Worm (Caenorhabditis elegans) whole organism, young adult: ENCODE measurements around the gene F20D12.7.
"Not testable (repeated sequence)": the region's sequence is repeated elsewhere in the genome, so short reads cannot be mapped to it uniquely, and the experiment has no call there.

Experiments
- C06A6.2 ChIP-seq: fragments of 200-800 bp; sonication (Bioruptor generic); conservative IDR thresholded peaks from 2 replicates; pipeline ENCODE4 v1.3.6; 2022; ENCODE audit warnings: missing genetic modification characterization, missing compliant biosample characterization
- C17E4.6 ChIP-seq: fragments of 200-800 bp; sonication (Bioruptor generic); IDR thresholded peaks from 2 replicates; pipeline ENCODE4 v1.3.6; 2022; ENCODE audit warnings: missing genetic modification reagents, missing genetic modification characterization, missing compliant biosample characterization
- D2030.7 ChIP-seq: fragments of 200-800 bp; sonication (Bioruptor generic); IDR thresholded peaks from 2 replicates; pipeline ENCODE4 v1.3.6; 2022; ENCODE audit warnings: missing genetic modification reagents, missing genetic modification characterization, missing compliant biosample characterization
- F33H1.4 ChIP-seq: fragments of 200-800 bp; sonication (Bioruptor generic); IDR thresholded peaks from 2 replicates; pipeline ENCODE4 v1.3.6; 2022; ENCODE audit warnings: missing genetic modification reagents, missing genetic modification characterization, missing compliant biosample characterization
- F49E8.2 ChIP-seq: sonication (generic microtip); optimal IDR thresholded peaks from 3 replicates; lab custom pipeline; 2017; ENCODE audit warnings: missing genetic modification characterization, mild to moderate bottlenecking, missing compliant biosample characterization, antibody characterized with exemption, moderate library complexity; ENCODE audit not compliant: insufficient read depth
- T26A5.8 ChIP-seq: sonication (generic microtip); optimal IDR thresholded peaks from 2 replicates; lab custom pipeline; 2016; ENCODE audit warnings: missing genetic modification characterization, missing compliant biosample characterization
- Y53G8AR.9 ChIP-seq: fragments of 200-800 bp; sonication (Bioruptor generic); conservative IDR thresholded peaks from 2 replicates; pipeline ENCODE4 v1.3.6; 2022; ENCODE audit warnings: missing genetic modification reagents, missing genetic modification characterization, missing compliant biosample characterization
- Y67H2A.10 ChIP-seq: fragments of 200-800 bp; sonication (Bioruptor generic); conservative IDR thresholded peaks from 2 replicates; pipeline ENCODE4 v1.3.6; 2022; ENCODE audit warnings: missing genetic modification reagents, missing genetic modification characterization, missing compliant biosample characterization
- Y79H2A.3 ChIP-seq: fragments of 200-800 bp; sonication (Bioruptor generic); conservative IDR thresholded peaks from 2 replicates; pipeline ENCODE4 v1.3.6; 2022; ENCODE audit warnings: missing genetic modification reagents, missing genetic modification characterization, missing compliant biosample characterization
- aptf-2 ChIP-seq: fragments of 200-800 bp; sonication (Bioruptor generic); conservative IDR thresholded peaks from 2 replicates; pipeline ENCODE4 v1.3.6; 2022; ENCODE audit warnings: missing genetic modification reagents, missing genetic modification characterization, missing compliant biosample characterization
- athp-1 ChIP-seq: sonication (generic microtip); optimal IDR thresholded peaks from 2 replicates; lab custom pipeline; 2017; ENCODE audit warnings: mild to moderate bottlenecking, missing genetic modification characterization, missing compliant biosample characterization
- attf-3 ChIP-seq: fragments of 200-800 bp; sonication (Bioruptor generic); conservative IDR thresholded peaks from 2 replicates; pipeline ENCODE4 v1.3.6; 2022; ENCODE audit warnings: missing genetic modification reagents, missing genetic modification characterization, missing compliant biosample characterization
- attf-6 ChIP-seq: fragments of 200-800 bp; sonication (Bioruptor generic); IDR thresholded peaks from 2 replicates; pipeline ENCODE4 v1.3.6; 2022; ENCODE audit warnings: missing genetic modification reagents, missing genetic modification characterization, missing compliant biosample characterization
- bed-2 ChIP-seq: fragments of 200-800 bp; sonication (Bioruptor generic); IDR thresholded peaks from 2 replicates; pipeline ENCODE4 v1.3.6; 2022; ENCODE audit warnings: missing genetic modification reagents, missing genetic modification characterization, missing compliant biosample characterization
- ccch-3 ChIP-seq: fragments of 200-800 bp; sonication (Bioruptor generic); optimal IDR thresholded peaks from 2 replicates; lab custom pipeline; 2018; ENCODE audit warnings: mild to moderate bottlenecking, missing genetic modification characterization, missing compliant biosample characterization
- cebp-1 ChIP-seq, 2 experiments: fragments of 200-800 bp in 1 of 2; sonication (Bioruptor generic) in 1 of 2; sonication (generic microtip) in 1 of 2; IDR thresholded peaks in 1 of 2; optimal IDR thresholded peaks in 1 of 2; 2 replicates each; pipeline versions ENCODE4 v1.3.6 to Lab custom; 2017 to 2022; ENCODE audit warnings: missing compliant biosample characterization in 2 of 2, missing genetic modification characterization in 2 of 2, mild to moderate bottlenecking in 1 of 2, missing genetic modification reagents in 1 of 2, moderate library complexity in 1 of 2
- ceh-100 ChIP-seq: fragments of 200-800 bp; sonication (Bioruptor generic); IDR thresholded peaks from 2 replicates; pipeline ENCODE4 v1.3.6; 2022; ENCODE audit warnings: missing genetic modification reagents, missing genetic modification characterization, missing compliant biosample characterization
- ceh-79 ChIP-seq: sonication (generic microtip); optimal IDR thresholded peaks from 2 replicates; lab custom pipeline; 2017; ENCODE audit warnings: mild to moderate bottlenecking, missing genetic modification characterization, missing compliant biosample characterization
- die-1 ChIP-seq: sonication (generic microtip); optimal IDR thresholded peaks from 2 replicates; lab custom pipeline; 2016; ENCODE audit warnings: missing genotype, mild to moderate bottlenecking, missing genetic modification characterization, missing compliant biosample characterization
- dox-1 ChIP-seq: fragments of 200-800 bp; sonication (Bioruptor generic); IDR thresholded peaks from 2 replicates; pipeline ENCODE4 v1.3.6; 2022; ENCODE audit warnings: missing genetic modification reagents, missing genetic modification characterization, missing compliant biosample characterization
- egrh-3 ChIP-seq: fragments of 200-800 bp; sonication (Bioruptor generic); IDR thresholded peaks from 2 replicates; pipeline ENCODE4 v1.3.6; 2022; ENCODE audit warnings: missing genetic modification reagents, missing genetic modification characterization, missing compliant biosample characterization
- ekl-4 ChIP-seq: fragments of 200-800 bp; sonication (Bioruptor generic); IDR thresholded peaks from 2 replicates; pipeline ENCODE4 v1.3.6; 2022; ENCODE audit warnings: missing genetic modification reagents, missing genetic modification characterization, missing compliant biosample characterization
- fkh-3 ChIP-seq: sonication (generic microtip); optimal IDR thresholded peaks from 2 replicates; lab custom pipeline; 2016; ENCODE audit warnings: mild to moderate bottlenecking, missing genetic modification characterization, missing compliant biosample characterization
- hmg-1.2 ChIP-seq: fragments of 200-800 bp; sonication (Bioruptor generic); IDR thresholded peaks from 2 replicates; pipeline ENCODE4 v1.3.6; 2022; ENCODE audit warnings: missing genetic modification reagents, missing genetic modification characterization, missing compliant biosample characterization
- lag-1 ChIP-seq: fragments of 200-800 bp; sonication (Bioruptor generic); IDR thresholded peaks from 2 replicates; pipeline ENCODE4 v1.3.6; 2022; ENCODE audit warnings: missing genetic modification reagents, missing genetic modification characterization, missing compliant biosample characterization
- let-526 ChIP-seq: fragments of 200-800 bp; sonication (Bioruptor generic); IDR thresholded peaks from 2 replicates; pipeline ENCODE4 v1.3.6; 2022; ENCODE audit warnings: missing genetic modification reagents, missing genetic modification characterization, missing compliant biosample characterization
- lin-26 ChIP-seq: fragments of 200-800 bp; sonication (Bioruptor generic); IDR thresholded peaks from 2 replicates; pipeline ENCODE4 v1.3.6; 2022; ENCODE audit warnings: missing genetic modification reagents, missing genetic modification characterization, missing compliant biosample characterization
- lsl-1 ChIP-seq: fragments of 200-800 bp; sonication (Bioruptor generic); optimal IDR thresholded peaks from 2 replicates; lab custom pipeline; 2018; ENCODE audit warnings: mild to moderate bottlenecking, missing genetic modification characterization, moderate library complexity, missing compliant biosample characterization
- madf-6 ChIP-seq: fragments of 200-800 bp; sonication (Bioruptor generic); IDR thresholded peaks from 2 replicates; pipeline ENCODE4 v1.3.6; 2022; ENCODE audit warnings: missing genetic modification reagents, missing genetic modification characterization, missing compliant biosample characterization
- mxl-1 ChIP-seq: sonication (generic microtip); optimal IDR thresholded peaks from 2 replicates; lab custom pipeline; 2016; ENCODE audit warnings: missing genetic modification characterization, missing compliant biosample characterization
- nfyb-1 ChIP-seq: fragments of 200-800 bp; sonication (Bioruptor generic); IDR thresholded peaks from 2 replicates; pipeline ENCODE4 v1.3.6; 2022; ENCODE audit warnings: missing genetic modification reagents, missing genetic modification characterization, missing compliant biosample characterization
- nhr-80 ChIP-seq: sonication (generic microtip); optimal IDR thresholded peaks from 2 replicates; lab custom pipeline; 2016; ENCODE audit warnings: missing genetic modification characterization, missing compliant biosample characterization
- pbrm-1 ChIP-seq: fragments of 200-800 bp; sonication (Bioruptor generic); IDR thresholded peaks from 2 replicates; pipeline ENCODE4 v1.3.6; 2022; ENCODE audit warnings: missing genetic modification reagents, missing genetic modification characterization, missing compliant biosample characterization
- rcor-1 ChIP-seq: fragments of 200-800 bp; sonication (Bioruptor generic); IDR thresholded peaks from 2 replicates; pipeline ENCODE4 v1.3.6; 2022; ENCODE audit warnings: missing genetic modification reagents, missing genetic modification characterization, missing compliant biosample characterization
- rpc-1 ChIP-seq, 2 experiments: fragments of 150-350 bp in 1 of 2; sonication (generic microtip) in 1 of 2; optimal IDR thresholded peaks; 2 replicates each; lab custom pipeline; 2014 to 2018; ENCODE audit warnings: missing biosample characterization in 1 of 2, missing genetic modification characterization in 1 of 2, missing genetic modification reagents in 1 of 2, missing genotype in 1 of 2
- unc-130 ChIP-seq: sonication (generic microtip); optimal IDR thresholded peaks from 2 replicates; lab custom pipeline; 2016; ENCODE audit warnings: missing genetic modification reagents, missing genetic modification characterization, missing compliant biosample characterization
- zfh-2 ChIP-seq: fragments of 200-800 bp; sonication (Bioruptor generic); conservative IDR thresholded peaks from 2 replicates; pipeline ENCODE4 v1.3.6; 2022; ENCODE audit warnings: missing genetic modification reagents, missing genetic modification characterization, missing compliant biosample characterization
- ztf-28 ChIP-seq: fragments of 200-800 bp; sonication (Bioruptor generic); IDR thresholded peaks from 2 replicates; pipeline ENCODE4 v1.3.6; 2022; ENCODE audit warnings: missing genetic modification reagents, missing genetic modification characterization, missing compliant biosample characterization
- ztf-6 ChIP-seq: fragments of 200-800 bp; sonication (Bioruptor generic); IDR thresholded peaks from 2 replicates; pipeline ENCODE4 v1.3.6; 2022; ENCODE audit warnings: missing genetic modification reagents, missing genetic modification characterization, missing compliant biosample characterization

F20D12.7 gene

DNA sequence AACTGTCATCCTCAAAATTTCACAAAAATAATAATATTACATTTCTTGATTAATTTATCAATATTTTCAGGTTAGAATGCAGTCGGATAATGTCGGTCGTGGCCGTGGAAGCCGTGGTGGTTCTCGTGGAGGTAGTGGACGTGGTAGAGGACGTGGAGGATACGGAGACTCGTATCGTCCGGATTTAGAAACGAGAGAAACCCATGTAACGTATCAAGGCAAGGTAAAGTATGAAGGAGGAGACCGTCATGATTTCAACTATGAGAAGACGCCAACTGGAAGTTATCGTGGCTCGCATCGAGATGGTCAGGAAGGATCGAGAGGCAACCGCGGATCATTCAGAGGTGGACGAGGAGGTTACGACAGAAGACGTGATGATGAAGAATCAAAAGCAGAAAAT is 18.8 kb upstream of the F20D12.7 start, which contains the start of gene frpr-10:
Gene frpr-10, plus strand, starts transcription at position 301 of the 400 bp plus-strand sequence.
- TF ChIP-seq zfh-2 (0 out of 2 replicates have a peak, but pooled peaks have one; percentile 20), ekl-4 (GFP tag; lab: Robert Waterston, UW) (no peak)

- TF ChIP-seq Y53G8AR.9 (GFP tag; lab: Robert Waterston, UW) = no peak
- TF ChIP-seq nhr-80 (tag; lab: Kevin White, UChicago) = no peak
- no peak for TF ChIP-seq die-1 (tag; lab: Kevin White, UChicago)
- no peak for TF ChIP-seq ccch-3 (GFP tag; lab: Kevin White, UChicago)
- TF ChIP-seq F49E8.2 (tag; lab: Kevin White, UChicago) = no peak
- TF ChIP-seq rpc-1 (optimal IDR thresholded peaks at IDR 0.05; lab: Kevin White, UChicago) = no peak
- no peak for TF ChIP-seq rpc-1 (tag; optimal IDR thresholded peaks at IDR 0.05; lab: Kevin White, UChicago)
- TF ChIP-seq ceh-79 (tag; lab: Kevin White, UChicago) = no peak
- TF ChIP-seq hmg-1.2 (GFP tag; lab: Robert Waterston, UW) = no peak
Observed at ce11 chrIV:7956643-7957317, 18.0 kb upstream of the F20D12.7 start, which contains the start of gene csr-1. Gene csr-1, plus strand, starts transcription at chrIV:7957267.

DNA sequence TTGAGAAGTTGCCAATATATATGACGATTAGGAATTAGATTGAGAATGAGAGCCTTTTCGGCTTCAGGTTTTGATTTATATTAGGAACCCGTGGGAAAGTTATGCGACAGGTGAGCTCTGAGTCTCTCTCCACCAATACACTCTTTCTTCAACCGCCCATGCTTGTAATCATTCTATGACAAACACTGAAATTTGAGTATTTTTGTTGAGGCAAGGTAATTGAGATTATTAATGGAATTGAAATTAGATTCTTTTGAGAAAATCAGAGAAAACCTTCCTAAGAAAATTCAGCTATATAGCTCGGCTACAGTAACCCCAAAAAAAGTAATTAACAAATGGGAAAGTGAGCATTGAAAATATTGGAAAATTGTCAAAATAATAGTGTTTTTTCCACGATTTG is 17.1 kb upstream of the F20D12.7 start, which contains the start of gene ceh-19:
Gene ceh-19, minus strand, starts transcription at position 101 of the 400 bp plus-strand sequence.
- TF ChIP-seq cebp-1 (GFP tag; IDR thresholded peaks at IDR 0.05; lab: Robert Waterston, UW) (no peak), cebp-1 (tag; optimal IDR thresholded peaks at IDR 0.05; lab: Kevin White, UChicago) (no peak), C17E4.6 (GFP tag; lab: Robert Waterston, UW) (no peak), lag-1 (GFP tag; lab: Robert Waterston, UW) (no peak), Y79H2A.3 (GFP tag; lab: Robert Waterston, UW) (no peak), F33H1.4 (no peak), mxl-1 (tag; lab: Kevin White, UChicago) (no peak), madf-6 (GFP tag; lab: Robert Waterston, UW) (no peak), rpc-1 (optimal IDR thresholded peaks at IDR 0.05; lab: Kevin White, UChicago) (no peak), rpc-1 (tag; optimal IDR thresholded peaks at IDR 0.05; lab: Kevin White, UChicago) (no peak), athp-1 (tag; lab: Kevin White, UChicago) (no peak), ceh-100 (no peak)
- TF ChIP-seq, all 124 proteins: peak for 0

ce11 chrIV:7954006-7954405 is 15.3 kb upstream of the F20D12.7 start:
- peak; percentile 63 for TF ChIP-seq lsl-1
- TF ChIP-seq T26A5.8 (tag; lab: Kevin White, UChicago) = no peak
- TF ChIP-seq Y53G8AR.9 (GFP tag; lab: Robert Waterston, UW) = no peak
- TF ChIP-seq unc-130 = no peak
- no peak for TF ChIP-seq fkh-3
- no peak for TF ChIP-seq attf-6 (GFP tag; lab: Robert Waterston, UW)

- TF ChIP-seq bed-2 (GFP tag; lab: Robert Waterston, UW) = peak; percentile 68; the same call in 1 of the 2 replicates
- peak; percentile 79 for TF ChIP-seq attf-3
- peak; percentile 76 for TF ChIP-seq ztf-28 (GFP tag; lab: Robert Waterston, UW)
- TF ChIP-seq egrh-3 (GFP tag; lab: Robert Waterston, UW) = peak; percentile 65
- TF ChIP-seq let-526 (GFP tag; lab: Robert Waterston, UW) = 0 out of 2 replicates have a peak, but pooled peaks have one; percentile 25
- peak; percentile 74; the same call in 1 of the 2 replicates for TF ChIP-seq lin-26 (GFP tag; lab: Robert Waterston, UW)
- 0 out of 2 replicates have a peak, but pooled peaks have one; percentile 55 for TF ChIP-seq ztf-6 (GFP tag; lab: Robert Waterston, UW)
- peak; percentile 89 for TF ChIP-seq aptf-2 (GFP tag; lab: Robert Waterston, UW)
- TF ChIP-seq cebp-1 (GFP tag; IDR thresholded peaks at IDR 0.05; lab: Robert Waterston, UW) = not testable (repeated sequence)
- peak; percentile 5 for TF ChIP-seq cebp-1 (tag; optimal IDR thresholded peaks at IDR 0.05; lab: Kevin White, UChicago)
- TF ChIP-seq C06A6.2 (GFP tag; lab: Robert Waterston, UW) = peak; percentile 63; the same call in 1 of the 2 replicates
- TF ChIP-seq dox-1 (GFP tag; lab: Robert Waterston, UW) = peak; percentile 88
- TF ChIP-seq Y67H2A.10 (GFP tag; lab: Robert Waterston, UW) = peak; percentile 72; the same call in 1 of the 2 replicates
- peak; percentile 74; the same call in 1 of the 2 replicates for TF ChIP-seq D2030.7
- TF ChIP-seq pbrm-1 = peak; percentile 39; the same call in 1 of the 2 replicates
- peak; percentile 59; the same call in 1 of the 2 replicates for TF ChIP-seq hmg-1.2 (GFP tag; lab: Robert Waterston, UW)
- peak; percentile 96 for TF ChIP-seq ceh-100
- peak; percentile 65; the same call in 1 of the 2 replicates for TF ChIP-seq nfyb-1 (GFP tag; lab: Robert Waterston, UW)
- peak; percentile 52 for TF ChIP-seq rcor-1 (GFP tag; lab: Robert Waterston, UW)
Observed at ce11 chrIV:7948290-7948689, 9.6 kb upstream of the F20D12.7 start, which contains the start of gene mcm-3AP. Gene mcm-3AP, plus strand, starts transcription at chrIV:7948672.
